Fruit fly (Drosophila melanogaster) whole organism, embryonic: Measurements from ENCODE around the gene CG31467.

Source experiments
- BEAF-32 ChIP-seq: fragments of 200-800 bp; sonication (Bioruptor generic); optimal IDR thresholded peaks from 3 replicates; lab custom pipeline; 2017; ENCODE audit warnings: missing biosample characterization, missing genetic modification characterization, mild to moderate bottlenecking, moderate library complexity, missing genetic modification reagents
- Bgb ChIP-seq: fragments of 200-800 bp; sonication (Bioruptor generic); IDR thresholded peaks from 2 replicates; pipeline ENCODE4 v1.3.6; 2022; ENCODE audit warnings: missing biosample characterization, missing genetic modification characterization; ENCODE audit not compliant: partially characterized antibody
- Blimp-1 ChIP-seq: fragments of 200-800 bp; sonication (Bioruptor generic); optimal IDR thresholded peaks from 3 replicates; lab custom pipeline; 2018; ENCODE audit warnings: missing biosample characterization, missing genetic modification characterization, mild to moderate bottlenecking, moderate library complexity, missing genetic modification reagents
- CG10147 ChIP-seq: fragments of 200-800 bp; sonication (Bioruptor generic); optimal IDR thresholded peaks from 2 replicates; lab custom pipeline; 2019; ENCODE audit warnings: missing biosample characterization, mild to moderate bottlenecking, missing genetic modification characterization, moderate library complexity
- CG10366 ChIP-seq: fragments of 200-800 bp; sonication (Bioruptor generic); IDR thresholded peaks from 2 replicates; pipeline ENCODE4 v1.3.6; 2022; ENCODE audit warnings: missing biosample characterization, missing genetic modification characterization
- CG11560 ChIP-seq: fragments of 200-800 bp; sonication (Bioruptor generic); IDR thresholded peaks from 3 replicates; pipeline ENCODE4 v1.3.6; 2022; ENCODE audit warnings: missing biosample characterization, missing genetic modification characterization
- CG11696 ChIP-seq: fragments of 200-800 bp; sonication (Bioruptor generic); IDR thresholded peaks from 2 replicates; pipeline ENCODE4 v1.3.6; 2022; ENCODE audit warnings: missing biosample characterization, missing genetic modification characterization
- CG12299 ChIP-seq: fragments of 200-800 bp; sonication (Bioruptor generic); optimal IDR thresholded peaks from 2 replicates; lab custom pipeline; 2018; ENCODE audit warnings: missing biosample characterization, mild to moderate bottlenecking, missing genetic modification characterization
- CG12391 ChIP-seq: fragments of 200-800 bp; sonication (Bioruptor generic); optimal IDR thresholded peaks from 3 replicates; lab custom pipeline; 2018; ENCODE audit warnings: missing biosample characterization, mild to moderate bottlenecking, missing genetic modification characterization, moderate library complexity
- CG12769 ChIP-seq: fragments of 200-800 bp; sonication (Bioruptor generic); optimal IDR thresholded peaks from 2 replicates; lab custom pipeline; 2019; ENCODE audit warnings: missing biosample characterization, mild to moderate bottlenecking, missing genetic modification characterization, moderate library complexity
- CG12942 ChIP-seq: fragments of 200-800 bp; sonication (Bioruptor generic); optimal IDR thresholded peaks from 3 replicates; lab custom pipeline; 2016; ENCODE audit warnings: missing biosample characterization, missing genetic modification characterization
- CG13287 ChIP-seq: fragments of 200-800 bp; sonication (Bioruptor generic); IDR thresholded peaks from 2 replicates; pipeline ENCODE4 v1.3.6; 2022; ENCODE audit warnings: missing biosample characterization, missing genetic modification characterization; ENCODE audit not compliant: partially characterized antibody
- CG14667 ChIP-seq: fragments of 200-800 bp; sonication (Bioruptor generic); IDR thresholded peaks from 2 replicates; pipeline ENCODE4 v1.3.6; 2022; ENCODE audit warnings: missing biosample characterization, missing genetic modification characterization
- CG15479 ChIP-seq: fragments of 200-800 bp; sonication (Bioruptor generic); optimal IDR thresholded peaks from 3 replicates; lab custom pipeline; 2019; ENCODE audit warnings: missing biosample characterization, mild to moderate bottlenecking, missing genetic modification characterization, moderate library complexity
- CG16863 ChIP-seq: fragments of 200-800 bp; sonication (Bioruptor generic); optimal IDR thresholded peaks from 3 replicates; lab custom pipeline; 2016; ENCODE audit warnings: missing biosample characterization, missing genetic modification characterization
- CG17361 ChIP-seq: fragments of 200-800 bp; sonication (Bioruptor generic); IDR thresholded peaks from 3 replicates; pipeline ENCODE4 v1.3.6; 2022; ENCODE audit warnings: missing biosample characterization, missing genetic modification characterization
- CG1832 ChIP-seq: fragments of 200-800 bp; sonication (Bioruptor generic); optimal IDR thresholded peaks from 2 replicates; lab custom pipeline; 2017; ENCODE audit warnings: missing biosample characterization, mild to moderate bottlenecking, missing genetic modification characterization, inconsistent platforms
- CG18599 ChIP-seq: fragments of 200-800 bp; sonication (Bioruptor generic); optimal IDR thresholded peaks from 3 replicates; lab custom pipeline; 2017; ENCODE audit warnings: missing biosample characterization, missing genetic modification characterization, mild to moderate bottlenecking, moderate library complexity, missing genetic modification reagents
- CG31441 ChIP-seq: fragments of 200-800 bp; sonication (Bioruptor generic); IDR thresholded peaks from 2 replicates; pipeline ENCODE4 v1.3.6; 2022; ENCODE audit warnings: missing biosample characterization, missing genetic modification characterization
- CG32767 ChIP-seq: fragments of 200-800 bp; sonication (Bioruptor generic); IDR thresholded peaks from 2 replicates; pipeline ENCODE4 v1.3.6; 2022; ENCODE audit warnings: missing biosample characterization, missing genetic modification characterization
- CG43689 ChIP-seq: fragments of 200-800 bp; sonication (Bioruptor generic); IDR thresholded peaks from 2 replicates; pipeline ENCODE4 v1.3.6; 2022; ENCODE audit warnings: missing biosample characterization, missing genetic modification characterization
- CG4404 ChIP-seq: fragments of 200-800 bp; sonication (Bioruptor generic); IDR thresholded peaks from 2 replicates; pipeline ENCODE4 v1.3.6; 2022; ENCODE audit warnings: missing biosample characterization, missing genetic modification characterization
- CG6683 ChIP-seq: fragments of 200-800 bp; sonication (Bioruptor generic); optimal IDR thresholded peaks from 2 replicates; lab custom pipeline; 2017; ENCODE audit warnings: missing biosample characterization, mild to moderate bottlenecking, missing genetic modification characterization, missing genetic modification reagents
- CG7987 ChIP-seq: fragments of 200-800 bp; sonication (Bioruptor generic); optimal IDR thresholded peaks from 2 replicates; lab custom pipeline; 2018; ENCODE audit warnings: missing biosample characterization, mild to moderate bottlenecking, missing genetic modification characterization, moderate library complexity
- CG9817 ChIP-seq: fragments of 200-800 bp; sonication (Bioruptor generic); optimal IDR thresholded peaks from 2 replicates; lab custom pipeline; 2018; ENCODE audit warnings: missing biosample characterization, mild to moderate bottlenecking, missing genetic modification characterization, moderate library complexity
- CG9876 ChIP-seq: fragments of 200-800 bp; sonication (Bioruptor generic); optimal IDR thresholded peaks from 2 replicates; lab custom pipeline; 2016; ENCODE audit warnings: missing biosample characterization, missing genetic modification characterization
- Camta ChIP-seq: fragments of 200-800 bp; sonication (Bioruptor generic); optimal IDR thresholded peaks from 2 replicates; lab custom pipeline; 2016; ENCODE audit warnings: missing biosample characterization, missing genetic modification characterization
- D ChIP-seq, 2 experiments: fragments of 200-800 bp in 1 of 2; fragments of >200 bp in 1 of 2; sonication (Bioruptor generic) in 1 of 2; optimal IDR thresholded peaks; 2 replicates in 1 of 2; 3 replicates in 1 of 2; lab custom pipeline; 2017; ENCODE audit warnings: mild to moderate bottlenecking in 1 of 2, missing biosample characterization in 1 of 2, missing genetic modification characterization in 1 of 2, missing genetic modification reagents in 1 of 2
- Doc3 ChIP-seq: fragments of 200-800 bp; sonication (Bioruptor generic); IDR thresholded peaks from 3 replicates; pipeline ENCODE4 v1.3.6; 2022; ENCODE audit warnings: missing biosample characterization, missing genetic modification characterization; ENCODE audit not compliant: partially characterized antibody
- HmgD ChIP-seq: fragments of 200-800 bp; sonication (Bioruptor generic); optimal IDR thresholded peaks from 3 replicates; lab custom pipeline; 2016; ENCODE audit warnings: missing biosample characterization, missing genetic modification characterization
- Jarid2 ChIP-seq: fragments of 200-800 bp; sonication (Bioruptor generic); optimal IDR thresholded peaks from 3 replicates; lab custom pipeline; 2017; ENCODE audit warnings: mild to moderate bottlenecking, missing biosample characterization, missing genetic modification reagents, missing genetic modification characterization
- Optix ChIP-seq: fragments of 200-800 bp; sonication (Bioruptor generic); IDR thresholded peaks from 3 replicates; pipeline ENCODE4 v1.3.6; 2022; ENCODE audit warnings: missing biosample characterization, missing genetic modification characterization
- Poxn ChIP-seq: fragments of 200-800 bp; sonication (Bioruptor generic); IDR thresholded peaks from 2 replicates; pipeline ENCODE4 v1.3.6; 2022; ENCODE audit warnings: missing biosample characterization, missing genetic modification characterization
- Rfx ChIP-seq: fragments of 200-800 bp; sonication (Bioruptor generic); IDR thresholded peaks from 2 replicates; pipeline ENCODE4 v1.3.6; 2022; ENCODE audit warnings: missing biosample characterization, missing genetic modification characterization
- al ChIP-seq: fragments of 200-800 bp; sonication (Bioruptor generic); IDR thresholded peaks from 2 replicates; pipeline ENCODE4 v1.3.6; 2022; ENCODE audit warnings: missing biosample characterization, missing genetic modification characterization
- bcd ChIP-seq: fragments of 200-800 bp; sonication (Bioruptor generic); optimal IDR thresholded peaks from 2 replicates; lab custom pipeline; 2017; ENCODE audit warnings: missing biosample characterization, mild to moderate bottlenecking, missing genetic modification characterization
- cad ChIP-seq: fragments of >200 bp; optimal IDR thresholded peaks from 2 replicates; lab custom pipeline; 2017; ENCODE audit warnings: missing biosample characterization, missing genetic modification characterization
- chinmo ChIP-seq: fragments of 200-800 bp; sonication (Bioruptor generic); IDR thresholded peaks from 4 replicates; pipeline ENCODE4 v1.3.6; 2022; ENCODE audit warnings: missing biosample characterization, missing genetic modification characterization; ENCODE audit not compliant: partially characterized antibody
- crp ChIP-seq, 2 experiments: fragments of 200-800 bp; sonication (Bioruptor generic); optimal IDR thresholded peaks; 2 replicates in 1 of 2; 3 replicates in 1 of 2; lab custom pipeline; 2017; ENCODE audit warnings: missing biosample characterization in 2 of 2, missing genetic modification characterization in 2 of 2, mild to moderate bottlenecking in 1 of 2, moderate library complexity in 1 of 2
- gcm2 ChIP-seq: fragments of 200-800 bp; sonication (Bioruptor generic); optimal IDR thresholded peaks from 2 replicates; lab custom pipeline; 2016; ENCODE audit warnings: missing biosample characterization, missing genetic modification characterization
- gsb ChIP-seq: fragments of 200-800 bp; sonication (Bioruptor generic); IDR thresholded peaks from 2 replicates; pipeline ENCODE4 v1.3.6; 2022; ENCODE audit warnings: missing biosample characterization, missing genetic modification characterization
- jigr1 ChIP-seq: fragments of 200-800 bp; sonication (Bioruptor generic); IDR thresholded peaks from 3 replicates; pipeline ENCODE4 v1.3.6; 2022; ENCODE audit warnings: missing biosample characterization, missing genetic modification characterization
- ranshi ChIP-seq: fragments of 200-800 bp; sonication (Bioruptor generic); IDR thresholded peaks from 2 replicates; pipeline ENCODE4 v1.3.6; 2022; ENCODE audit warnings: missing biosample characterization, missing genetic modification characterization
- repo ChIP-seq: fragments of 200-800 bp; sonication (Bioruptor generic); optimal IDR thresholded peaks from 2 replicates; lab custom pipeline; 2016; ENCODE audit warnings: missing biosample characterization, missing genetic modification characterization
- shn ChIP-seq: fragments of 200-800 bp; sonication (Bioruptor generic); optimal IDR thresholded peaks from 3 replicates; lab custom pipeline; 2016; ENCODE audit warnings: missing biosample characterization, missing genetic modification characterization
- slbo ChIP-seq: fragments of 200-800 bp; sonication (Bioruptor generic); IDR thresholded peaks from 2 replicates; pipeline ENCODE4 v1.3.6; 2022; ENCODE audit warnings: missing biosample characterization, missing genetic modification characterization
- stwl ChIP-seq: fragments of 200-800 bp; sonication (Bioruptor generic); optimal IDR thresholded peaks from 3 replicates; lab custom pipeline; 2018; ENCODE audit warnings: missing biosample characterization, mild to moderate bottlenecking, missing genetic modification characterization, moderate library complexity
- trem ChIP-seq: fragments of 200-800 bp; optimal IDR thresholded peaks from 3 replicates; lab custom pipeline; 2019; ENCODE audit warnings: missing biosample characterization, mild to moderate bottlenecking, missing genetic modification characterization, moderate library complexity
- yki ChIP-seq: fragments of >200 bp; optimal IDR thresholded peaks from 3 replicates; lab custom pipeline; 2018

Gene CG31467

dm6 chr3R:10677245-10677902 lies 29.3 kb downstream of the CG31467 start, which contains the start of gene CG6465 (continued):
- TF ChIP-seq Rfx (peak; percentile 58), bcd (GFP tag; lab: Kevin White, UChicago) (peak; percentile 2), CG1832 (GFP tag; lab: Kevin White, UChicago) (no peak), CG11560 (tag; lab: Robert Waterston, UW) (no peak), al (GFP tag; lab: Robert Waterston, UW) (peak; percentile 34; the same call in 1 of the 2 replicates), CG12769 (tag; lab: Kevin White, UChicago) (peak; percentile 18), trem (peak; percentile 21), slbo (GFP tag; lab: Robert Waterston, UW) (no peak), HmgD (GFP tag; lab: Kevin White, UChicago) (peak; percentile 78), Doc3 (no peak), Camta (GFP tag; lab: Kevin White, UChicago) (peak; percentile 33), Optix (no peak), CG15479 (GFP tag; lab: Kevin White, UChicago) (no peak), CG31441 (peak; percentile 24; the same call in 1 of the 2 replicates), CG9817 (tag; lab: Kevin White, UChicago) (peak; percentile 8), CG7987 (GFP tag; lab: Kevin White, UChicago) (peak; percentile 6), CG13287 (GFP tag; lab: Robert Waterston, UW) (peak; percentile 48; the same call in 1 of the 2 replicates), stwl (peak; percentile 85), shn (GFP tag; lab: Kevin White, UChicago) (no peak), CG43689 (GFP tag; lab: Robert Waterston, UW) (no peak), Bgb (GFP tag; lab: Robert Waterston, UW) (peak; percentile 70), chinmo (GFP tag; lab: Robert Waterston, UW) (0 out of 4 replicates have a peak, but pooled peaks have one; percentile 5), gcm2 (GFP tag; lab: Kevin White, UChicago) (no peak), CG4404 (GFP tag; lab: Robert Waterston, UW) (no peak), CG12391 (tag; lab: Kevin White, UChicago) (no peak), gsb (peak; percentile 50; the same call in 1 of the 2 replicates), Jarid2 (peak; percentile 15), jigr1 (no peak), CG14667 (GFP tag; lab: Robert Waterston, UW) (no peak), D (optimal IDR thresholded peaks at IDR 0.05; lab: Kevin White, UChicago) (no peak), D (GFP tag; optimal IDR thresholded peaks at IDR 0.05; lab: Kevin White, UChicago) (no peak), CG32767 (no peak), cad (GFP tag; lab: Kevin White, UChicago) (no peak), CG16863 (GFP tag; lab: Kevin White, UChicago) (no peak), Poxn (GFP tag; lab: Robert Waterston, UW) (no peak), CG11696 (GFP tag; lab: Robert Waterston, UW) (no peak), ranshi (GFP tag; lab: Robert Waterston, UW) (no peak), Blimp-1 (peak; percentile 33), CG18599 (peak; percentile 38), BEAF-32 (peak; percentile 19), CG10366 (GFP tag; lab: Robert Waterston, UW) (no peak), repo (no peak), yki (lab: Kevin White, UChicago) (peak; percentile 32), CG6683 (GFP tag; lab: Kevin White, UChicago) (no peak), CG9876 (GFP tag; lab: Kevin White, UChicago) (no peak), CG12942 (GFP tag; lab: Kevin White, UChicago) (no peak), CG10147 (no peak), CG17361 (GFP tag; lab: Robert Waterston, UW) (peak; percentile 39; the same call in 1 of the 3 replicates), CG12299 (no peak), crp (GFP tag; optimal IDR thresholded peaks at IDR 0.05; lab: Kevin White, UChicago) (no peak)
